Worm (Caenorhabditis elegans): ENCODE data around the gene F09E10.6.

F09E10.6 gene

ce11 chrX:1446593-1447141 is 50.8 kb downstream of the F09E10.6 start, which contains the start of gene zfp-3 (continued):
- TF ChIP-seq lin-40 (tag; optimal IDR thresholded peaks at IDR 0.05) = peak; percentile 95
- no peak for TF ChIP-seq unc-130 (GFP tag; optimal IDR thresholded peaks at IDR 0.05)
- TF ChIP-seq Y79H2A.3 (GFP tag; conservative IDR thresholded peaks at IDR 0.05) = no peak
- no peak for TF ChIP-seq madf-8 (GFP tag; conservative IDR thresholded peaks at IDR 0.05)
- TF ChIP-seq nfya-1 (tag; optimal IDR thresholded peaks at IDR 0.05; ENCODE audit: borderline replicate concordance, insufficient read depth) = no peak
- peak; percentile 61 for TF ChIP-seq ztf-22 (GFP tag; optimal IDR thresholded peaks at IDR 0.05)
- peak; percentile 83 for TF ChIP-seq egl-44 (GFP tag; IDR thresholded peaks at IDR 0.05)
- TF ChIP-seq rec-8 (tag; optimal IDR thresholded peaks at IDR 0.05) = no peak
- peak; percentile 79 for TF ChIP-seq madf-10 (tag; optimal IDR thresholded peaks at IDR 0.05)
- TF ChIP-seq nhr-80 (tag; optimal IDR thresholded peaks at IDR 0.05) = peak; percentile 76
- peak; percentile 85 for TF ChIP-seq dox-1 (GFP tag; IDR thresholded peaks at IDR 0.05)
- TF ChIP-seq Y53F4B.3 (GFP tag; IDR thresholded peaks at IDR 0.05) = no peak
- TF ChIP-seq zim-3 (tag; optimal IDR thresholded peaks at IDR 0.05) = no peak
- 0 out of 2 replicates have a peak, but pooled peaks have one; percentile 50 for TF ChIP-seq Y56A3A.18 (GFP tag; IDR thresholded peaks at IDR 0.05)
- no peak for TF ChIP-seq nhr-120 (GFP tag; IDR thresholded peaks at IDR 0.05)
- TF ChIP-seq K11D2.4 (GFP tag; IDR thresholded peaks at IDR 0.05) = peak; percentile 89
- no peak for TF ChIP-seq B0261.1 (tag; optimal IDR thresholded peaks at IDR 0.05)
- TF ChIP-seq ceh-58 (GFP tag; IDR thresholded peaks at IDR 0.05) = no peak
- no peak for TF ChIP-seq hlh-26 (GFP tag; conservative IDR thresholded peaks at IDR 0.05)
- TF ChIP-seq die-1 (tag; optimal IDR thresholded peaks at IDR 0.05) = peak; percentile 11
- no peak for TF ChIP-seq B0019.2 (GFP tag; conservative IDR thresholded peaks at IDR 0.05)
- TF ChIP-seq nhr-179 (tag; optimal IDR thresholded peaks at IDR 0.05) = no peak
- no peak for TF ChIP-seq xnd-1 (tag; optimal IDR thresholded peaks at IDR 0.05)
- peak; percentile 18 for TF ChIP-seq T07F8.4 (tag; optimal IDR thresholded peaks at IDR 0.05)
- TF ChIP-seq let-526 (GFP tag; IDR thresholded peaks at IDR 0.05) = peak; percentile 80; the same call in 1 of the 2 replicates
- TF ChIP-seq madf-3 (GFP tag; IDR thresholded peaks at IDR 0.05) = no peak
- TF ChIP-seq zfh-2 (GFP tag; conservative IDR thresholded peaks at IDR 0.05) = peak; percentile 97
- peak; percentile 19 for TF ChIP-seq ets-4 (GFP tag; optimal IDR thresholded peaks at IDR 0.05)
- TF ChIP-seq sptf-2 (GFP tag; optimal IDR thresholded peaks at IDR 0.05) = no peak
- TF ChIP-seq lag-1 (GFP tag; IDR thresholded peaks at IDR 0.05) = no peak
- no peak for TF ChIP-seq F23B12.7 (tag; optimal IDR thresholded peaks at IDR 0.05; ENCODE audit: insufficient read depth)
- no peak for TF ChIP-seq attf-6 (GFP tag; IDR thresholded peaks at IDR 0.05)
- TF ChIP-seq C17E4.6 (GFP tag; IDR thresholded peaks at IDR 0.05) = no peak
- peak; percentile 84 for TF ChIP-seq pha-4 (tag; optimal IDR thresholded peaks at IDR 0.05)
- TF ChIP-seq aptf-3 (GFP tag; IDR thresholded peaks at IDR 0.05) = no peak
- TF ChIP-seq lin-54 (GFP tag; optimal IDR thresholded peaks at IDR 0.05) = peak; percentile 65
- no peak for TF ChIP-seq cebp-2 (GFP tag; IDR thresholded peaks at IDR 0.05)
- TF ChIP-seq ccch-3 (GFP tag; optimal IDR thresholded peaks at IDR 0.05) = no peak
- TF ChIP-seq snpc-4 (GFP tag; optimal IDR thresholded peaks at IDR 0.05) = peak; percentile 55
- TF ChIP-seq snpc-4 (tag; optimal IDR thresholded peaks at IDR 0.05) = peak; percentile 45 to 78 (median 68)
- peak; percentile 92 for TF ChIP-seq athp-1 (tag; optimal IDR thresholded peaks at IDR 0.05)
- no peak for TF ChIP-seq dpl-1 (GFP tag; optimal IDR thresholded peaks at IDR 0.05)
- peak in 1 of 2 experiments; percentile 64 for TF ChIP-seq let-607 (tag; optimal IDR thresholded peaks at IDR 0.05)
- no peak for TF ChIP-seq ama-1 (optimal IDR thresholded peaks at IDR 0.05)
- no peak for TF ChIP-seq ama-1 (GFP tag; optimal IDR thresholded peaks at IDR 0.05)
- peak; percentile 90 for TF ChIP-seq pbrm-1 (GFP tag; IDR thresholded peaks at IDR 0.05)
- TF ChIP-seq cebp-1 (GFP tag; IDR thresholded peaks at IDR 0.05) = 0 out of 2 replicates have a peak, but pooled peaks have one; percentile 45
- no peak for TF ChIP-seq cebp-1 (tag; optimal IDR thresholded peaks at IDR 0.05)
- no peak for TF ChIP-seq aptf-2 (GFP tag; conservative IDR thresholded peaks at IDR 0.05)

All from whole organism, young adult.